Worm (Caenorhabditis elegans) whole organism, L4 larva: ENCODE data around the gene knl-1.
A peak's percentile ranks its signal among the peaks of the same experiment; 100 is the strongest.

Experiments
- F10B5.3 ChIP-seq: sonication (generic microtip); optimal IDR thresholded peaks from 2 replicates; lab custom pipeline; 2016; ENCODE audit warnings: mild to moderate bottlenecking, missing genetic modification characterization, missing compliant biosample characterization
- Y5F2A.4 ChIP-seq: fragments of 200-800 bp; sonication (Bioruptor generic); optimal IDR thresholded peaks from 2 replicates; lab custom pipeline; 2018; ENCODE audit warnings: mild to moderate bottlenecking, missing genetic modification characterization, missing compliant biosample characterization
- aly-2 ChIP-seq: sonication (generic microtip); optimal IDR thresholded peaks from 2 replicates; lab custom pipeline; 2018; ENCODE audit warnings: missing biosample characterization, missing genetic modification characterization
- arid-1 ChIP-seq: fragments of 200-800 bp; sonication (Bioruptor generic); conservative IDR thresholded peaks from 2 replicates; pipeline ENCODE4 v1.3.6; 2022; ENCODE audit warnings: missing genetic modification reagents, missing genetic modification characterization, missing compliant biosample characterization
- ceh-28 ChIP-seq: fragments of 150-350 bp; optimal IDR thresholded peaks from 2 replicates; lab custom pipeline; 2014; ENCODE audit warnings: missing biosample characterization, missing genetic modification reagents, missing genetic modification characterization
- ceh-82 ChIP-seq: sonication (generic microtip); optimal IDR thresholded peaks from 2 replicates; lab custom pipeline; 2017; ENCODE audit warnings: missing biosample characterization, missing genetic modification characterization
- lin-1 ChIP-seq: fragments of 200-800 bp; sonication (Bioruptor generic); IDR thresholded peaks from 2 replicates; pipeline ENCODE4 v1.3.6; 2022; ENCODE audit warnings: missing genetic modification reagents, missing genetic modification characterization, missing compliant biosample characterization
- lir-3 ChIP-seq: sonication (generic microtip); optimal IDR thresholded peaks from 2 replicates; lab custom pipeline; 2016; ENCODE audit warnings: mild to moderate bottlenecking, missing genetic modification characterization, missing compliant biosample characterization
- nhr-237 ChIP-seq: sonication (generic microtip); optimal IDR thresholded peaks from 2 replicates; lab custom pipeline; 2017; ENCODE audit warnings: missing biosample characterization, missing genetic modification characterization
- nhr-28 ChIP-seq: fragments of 150-350 bp; optimal IDR thresholded peaks from 2 replicates; lab custom pipeline; 2014; ENCODE audit warnings: missing biosample characterization, missing genetic modification characterization
- nhr-41 ChIP-seq: fragments of 200-800 bp; sonication (Bioruptor generic); IDR thresholded peaks from 2 replicates; pipeline ENCODE4 v1.3.6; 2022; ENCODE audit warnings: missing genetic modification reagents, missing genetic modification characterization, missing compliant biosample characterization
- nhr-42 ChIP-seq: fragments of 200-800 bp; sonication (Bioruptor generic); IDR thresholded peaks from 2 replicates; pipeline ENCODE4 v1.3.6; 2022; ENCODE audit warnings: missing genetic modification characterization, missing compliant biosample characterization
- nhr-76 ChIP-seq: fragments of 150-350 bp; optimal IDR thresholded peaks from 2 replicates; lab custom pipeline; 2014; ENCODE audit warnings: missing biosample characterization, missing genetic modification characterization
- zag-1 ChIP-seq: fragments of 150-350 bp; optimal IDR thresholded peaks from 2 replicates; lab custom pipeline; 2014; ENCODE audit warnings: missing biosample characterization, missing genetic modification characterization

DNA sequence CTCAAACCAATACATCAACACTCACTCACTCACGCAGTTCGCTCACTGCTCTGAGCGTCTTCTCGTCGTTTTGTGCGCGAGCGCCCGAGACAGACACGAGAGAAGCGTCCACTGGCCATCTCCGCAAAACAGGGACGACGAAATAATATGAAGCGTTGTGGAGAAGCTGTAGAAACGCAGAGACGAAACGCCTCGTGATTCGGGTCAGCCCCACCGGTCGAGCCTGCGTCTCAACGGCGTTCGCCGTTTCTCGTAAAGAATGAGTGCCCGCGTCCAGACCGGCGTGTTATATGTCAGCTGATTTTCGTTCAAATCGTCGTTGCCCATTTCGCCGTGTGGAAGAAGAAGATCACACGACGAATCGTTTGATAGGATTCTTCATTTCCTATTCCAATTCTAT is 22.9 kb upstream of the knl-1 start, which contains the start of gene fbxl-1:
- peak; percentile 41; the same call in 1 of the 2 replicates for TF ChIP-seq nhr-42 (GFP tag; lab: Robert Waterston, UW)
- TF ChIP-seq ceh-28 (tag; lab: Kevin White, UChicago): no peak
- TF ChIP-seq F10B5.3 (tag; lab: Kevin White, UChicago): no peak
- TF ChIP-seq lir-3: no peak
- TF ChIP-seq lin-1 (GFP tag; lab: Robert Waterston, UW): 0 out of 2 replicates have a peak, but pooled peaks have one; percentile 35
- TF ChIP-seq nhr-237 (tag; lab: Kevin White, UChicago): no peak
- TF ChIP-seq nhr-28 (tag; lab: Kevin White, UChicago): peak; percentile 81
- no peak for TF ChIP-seq ceh-82 (tag; lab: Kevin White, UChicago)
- TF ChIP-seq arid-1 (GFP tag; lab: Robert Waterston, UW): peak; percentile 64
- TF ChIP-seq nhr-41 (GFP tag; lab: Robert Waterston, UW): no peak
- TF ChIP-seq Y5F2A.4 (GFP tag; lab: Kevin White, UChicago): no peak
- no peak for TF ChIP-seq nhr-76 (tag; lab: Kevin White, UChicago)
- no peak for TF ChIP-seq zag-1 (tag; lab: Kevin White, UChicago)
- TF ChIP-seq aly-2 (tag; lab: Kevin White, UChicago): peak; percentile 28
